Fruit fly (Drosophila melanogaster): Measurements from ENCODE around the gene beta-Man.
A peak's percentile ranks its signal among the peaks of the same experiment; 100 is the strongest.

The beta-Man gene

DNA sequence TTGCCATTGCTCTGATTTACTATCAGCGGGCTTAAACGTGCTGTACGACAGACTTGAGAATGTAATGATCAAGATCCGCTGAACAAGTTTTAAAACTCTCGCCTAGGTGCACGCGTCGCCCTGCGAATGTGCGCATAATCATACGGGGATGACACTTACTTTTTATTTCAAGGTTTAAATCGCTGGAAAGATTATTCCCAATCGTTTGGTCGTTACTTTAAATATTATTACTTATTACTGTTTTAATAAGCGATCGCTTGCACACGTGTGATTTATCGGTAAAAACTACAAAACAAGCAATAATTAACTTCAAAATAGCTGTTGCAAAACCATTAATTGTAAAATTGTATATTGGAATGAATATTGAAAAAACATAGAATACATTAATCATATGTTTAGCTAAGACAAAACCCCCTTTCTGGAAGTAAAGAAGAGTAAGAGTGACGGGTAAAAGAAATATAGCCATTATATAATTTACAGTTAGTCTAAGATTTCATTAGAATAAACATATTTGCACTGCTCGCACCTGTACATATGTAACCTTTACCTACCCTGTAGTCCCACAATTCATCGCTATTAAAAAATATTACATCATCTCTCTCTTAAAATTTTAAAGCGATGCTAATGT, 32.2 kb downstream of the beta-Man start, which contains the start of gene DhpD (continued):
- TF ChIP-seq CG8765 (GFP tag; IDR thresholded peaks at IDR 0.05), result 0 out of 2 replicates have a peak, but pooled peaks have one; percentile 35
- TF ChIP-seq HLH4C (GFP tag; IDR thresholded peaks at IDR 0.05; ENCODE audit: partially characterized antibody), result peak; percentile 93
- peak; percentile 47 for TF ChIP-seq CG10979 (tag; optimal IDR thresholded peaks at IDR 0.05)
- peak; percentile 67; the same call in 1 of the 2 replicates for TF ChIP-seq CG6272 (GFP tag; IDR thresholded peaks at IDR 0.05)
- TF ChIP-seq ato (GFP tag; IDR thresholded peaks at IDR 0.05; ENCODE audit: partially characterized antibody), result peak; percentile 93
- TF ChIP-seq CG8281 (tag; optimal IDR thresholded peaks at IDR 0.05), result peak; percentile 2
- TF ChIP-seq salm (tag; optimal IDR thresholded peaks at IDR 0.05), result no peak
- peak; percentile 49 for TF ChIP-seq ranshi (GFP tag; IDR thresholded peaks at IDR 0.05)
- peak; percentile 50 for TF ChIP-seq CG18476 (GFP tag; optimal IDR thresholded peaks at IDR 0.05)
- no peak for TF ChIP-seq YL-1 (GFP tag; optimal IDR thresholded peaks at IDR 0.05)
- peak; percentile 48; the same call in 1 of the 2 replicates for TF ChIP-seq CG31224 (GFP tag; IDR thresholded peaks at IDR 0.05)
- TF ChIP-seq Sry-δ (GFP tag; optimal IDR thresholded peaks at IDR 0.05), result no peak
- TF ChIP-seq jigr1 (GFP tag; IDR thresholded peaks at IDR 0.05), result 0 out of 3 replicates have a peak, but pooled peaks have one; percentile 30
- TF ChIP-seq Gug (GFP tag; IDR thresholded peaks at IDR 0.05), result peak; percentile 76
- TF ChIP-seq rib (GFP tag; IDR thresholded peaks at IDR 0.05), result no peak
- TF ChIP-seq CG1602 (GFP tag; optimal IDR thresholded peaks at IDR 0.05), result peak; percentile 53
- peak; percentile 36; the same call in 1 of the 2 replicates for TF ChIP-seq CG4730 (GFP tag; IDR thresholded peaks at IDR 0.05)
- no peak for TF ChIP-seq CG10565 (GFP tag; optimal IDR thresholded peaks at IDR 0.05)
- no peak for TF ChIP-seq gcm (GFP tag; optimal IDR thresholded peaks at IDR 0.05)
- TF ChIP-seq wor (GFP tag; IDR thresholded peaks at IDR 0.05), result no peak
- TF ChIP-seq tx (GFP tag; optimal IDR thresholded peaks at IDR 0.05), result no peak
- peak; percentile 54; the same call in 1 of the 2 replicates for TF ChIP-seq Nf-YA (GFP tag; IDR thresholded peaks at IDR 0.05)
- TF ChIP-seq Ssrp (tag; optimal IDR thresholded peaks at IDR 0.05), result peak; percentile 45
- peak; percentile 48 for TF ChIP-seq ssp (GFP tag; IDR thresholded peaks at IDR 0.05)
- peak; percentile 63 for TF ChIP-seq D19B (GFP tag; optimal IDR thresholded peaks at IDR 0.05)
- peak; percentile 72 for TF ChIP-seq E2f2 (GFP tag; IDR thresholded peaks at IDR 0.05)
- TF ChIP-seq dpn (GFP tag; optimal IDR thresholded peaks at IDR 0.05), result peak; percentile 55 to 64
- peak; percentile 18 for TF ChIP-seq psq (GFP tag; optimal IDR thresholded peaks at IDR 0.05)
- TF ChIP-seq CG14965 (GFP tag; optimal IDR thresholded peaks at IDR 0.05; ENCODE audit: borderline replicate concordance), result no peak
- TF ChIP-seq gfzf (GFP tag; optimal IDR thresholded peaks at IDR 0.05), result no peak
- no peak for TF ChIP-seq insv (GFP tag; optimal IDR thresholded peaks at IDR 0.05)
- no peak for TF ChIP-seq p53 (GFP tag; optimal IDR thresholded peaks at IDR 0.05)
- peak; percentile 4 for TF ChIP-seq Lhr (GFP tag; optimal IDR thresholded peaks at IDR 0.05)
- TF ChIP-seq sima (GFP tag; optimal IDR thresholded peaks at IDR 0.05), result no peak
- peak; percentile 58 for TF ChIP-seq CG12219 (GFP tag; optimal IDR thresholded peaks at IDR 0.05)
- TF ChIP-seq nerfin-2 (GFP tag; IDR thresholded peaks at IDR 0.05; ENCODE audit: partially characterized antibody), result peak; percentile 88
- peak; percentile 81 for TF ChIP-seq Xrp1 (GFP tag; IDR thresholded peaks at IDR 0.05)
- peak; percentile 35 for TF ChIP-seq CG30020 (tag; optimal IDR thresholded peaks at IDR 0.05)
- peak; percentile 50 for TF ChIP-seq Hmx (GFP tag; optimal IDR thresholded peaks at IDR 0.05)
- TF ChIP-seq CG11085 (GFP tag; IDR thresholded peaks at IDR 0.05), result peak; percentile 78
- peak; percentile 60 for TF ChIP-seq onecut (GFP tag; IDR thresholded peaks at IDR 0.05)
- TF ChIP-seq CG6689 (GFP tag; IDR thresholded peaks at IDR 0.05), result peak; percentile 63
- TF ChIP-seq Deaf1 (tag; optimal IDR thresholded peaks at IDR 0.05), result no peak
- TF ChIP-seq tup (GFP tag; optimal IDR thresholded peaks at IDR 0.05), result no peak
- peak; percentile 25; the same call in 1 of the 2 replicates for TF ChIP-seq H2.0 (GFP tag; IDR thresholded peaks at IDR 0.05)
- no peak for TF ChIP-seq Stat92E (GFP tag; optimal IDR thresholded peaks at IDR 0.05)
- peak; percentile 40 for TF ChIP-seq CG3163 (GFP tag; optimal IDR thresholded peaks at IDR 0.05)
- TF ChIP-seq CG14860 (GFP tag; IDR thresholded peaks at IDR 0.05; ENCODE audit: partially characterized antibody), result peak; percentile 90
- peak; percentile 91 for TF ChIP-seq ftz-f1 (GFP tag; optimal IDR thresholded peaks at IDR 0.05)
- TF ChIP-seq CG11560 (tag; IDR thresholded peaks at IDR 0.05), result peak; percentile 56; the same call in 1 of the 3 replicates
